Fruit fly (Drosophila melanogaster): ENCODE measurements around the gene Ir75c.

Ir75c gene

DNA sequence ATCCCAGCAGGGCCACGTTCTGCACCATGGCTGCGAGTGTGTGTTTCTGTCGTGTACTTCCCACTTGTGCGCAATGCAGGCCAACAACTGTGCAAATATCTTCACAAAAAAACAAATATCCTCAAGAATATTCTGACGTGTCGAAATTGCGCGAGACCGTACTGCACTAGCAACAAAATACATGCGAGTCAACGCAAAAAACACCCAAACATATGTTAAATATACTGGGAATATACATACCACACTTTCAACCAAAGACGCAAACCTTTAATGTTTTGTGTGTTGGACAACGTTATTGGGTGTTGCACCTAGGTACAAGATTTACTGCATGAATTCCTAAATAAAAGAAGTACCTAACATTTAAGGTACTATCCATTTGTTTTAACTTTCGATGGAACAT, 20.5 kb downstream of the Ir75c start, which contains the start of gene NUCB1 (continued):
- TF ChIP-seq Dad (GFP tag; optimal IDR thresholded peaks at IDR 0.05) (peak; percentile 46), Ptx1 (GFP tag; IDR thresholded peaks at IDR 0.05) (peak; percentile 38), CG15514 (GFP tag; optimal IDR thresholded peaks at IDR 0.05) (peak; percentile 83), CG10959 (GFP tag; IDR thresholded peaks at IDR 0.05) (no peak), BtbVII (GFP tag; optimal IDR thresholded peaks at IDR 0.05) (peak; percentile 34), CG6254 (GFP tag; optimal IDR thresholded peaks at IDR 0.05) (no peak), grau (tag; optimal IDR thresholded peaks at IDR 0.05) (no peak), Rx (GFP tag; IDR thresholded peaks at IDR 0.05) (no peak), D19A (tag; optimal IDR thresholded peaks at IDR 0.05) (no peak), CG32772 (GFP tag; IDR thresholded peaks at IDR 0.05) (no peak), ranshi (GFP tag; IDR thresholded peaks at IDR 0.05) (0 out of 2 replicates have a peak, but pooled peaks have one; percentile 14), aop (GFP tag; IDR thresholded peaks at IDR 0.05) (no peak), gt (GFP tag; IDR thresholded peaks at IDR 0.05) (no peak), Nf-YC (tag; optimal IDR thresholded peaks at IDR 0.05) (no peak), BEAF-32 (GFP tag; optimal IDR thresholded peaks at IDR 0.05) (peak; percentile 45), Atf3 (GFP tag; optimal IDR thresholded peaks at IDR 0.05) (no peak), CG15601 (tag; optimal IDR thresholded peaks at IDR 0.05) (no peak), chinmo (GFP tag; IDR thresholded peaks at IDR 0.05; ENCODE audit: partially characterized antibody) (no peak), CG2875 (GFP tag; optimal IDR thresholded peaks at IDR 0.05) (peak; percentile 17), CG30403 (GFP tag; optimal IDR thresholded peaks at IDR 0.05) (peak; percentile 29), pros (GFP tag; optimal IDR thresholded peaks at IDR 0.05) (no peak), nerfin-1 (tag; optimal IDR thresholded peaks at IDR 0.05) (peak; percentile 80), trh (GFP tag; optimal IDR thresholded peaks at IDR 0.05) (no peak), ham (GFP tag; IDR thresholded peaks at IDR 0.05) (no peak), CG4617 (GFP tag; optimal IDR thresholded peaks at IDR 0.05; ENCODE audit: borderline replicate concordance) (peak; percentile 94), CG8765 (GFP tag; IDR thresholded peaks at IDR 0.05) (no peak; the same call in 1 of the 2 replicates), CG7357 (GFP tag; IDR thresholded peaks at IDR 0.05) (no peak), CG10267 (tag; optimal IDR thresholded peaks at IDR 0.05) (peak; percentile 95), dimm (GFP tag; IDR thresholded peaks at IDR 0.05) (no peak), Ada2b (GFP tag; IDR thresholded peaks at IDR 0.05) (no peak), CG9817 (tag; optimal IDR thresholded peaks at IDR 0.05) (no peak), nmo (GFP tag; optimal IDR thresholded peaks at IDR 0.05) (peak; percentile 77), CG7745 (tag; optimal IDR thresholded peaks at IDR 0.05) (no peak), Hr78 (GFP tag; optimal IDR thresholded peaks at IDR 0.05) (no peak), NfI (GFP tag; optimal IDR thresholded peaks at IDR 0.05) (peak; percentile 64), ind (GFP tag; optimal IDR thresholded peaks at IDR 0.05) (peak; percentile 40), hbn (GFP tag; IDR thresholded peaks at IDR 0.05; ENCODE audit: partially characterized antibody) (no peak), zf30C (GFP tag; optimal IDR thresholded peaks at IDR 0.05) (no peak), jumu (GFP tag; optimal IDR thresholded peaks at IDR 0.05) (peak; percentile 8), CG10979 (tag; optimal IDR thresholded peaks at IDR 0.05) (peak; percentile 18), fu2 (GFP tag; optimal IDR thresholded peaks at IDR 0.05) (peak; percentile 48), CG12104 (GFP tag; optimal IDR thresholded peaks at IDR 0.05) (no peak), klu (GFP tag; IDR thresholded peaks at IDR 0.05) (no peak), CG1233 (GFP tag; optimal IDR thresholded peaks at IDR 0.05) (peak; percentile 8), CG12744 (GFP tag; optimal IDR thresholded peaks at IDR 0.05) (peak; percentile 47), CG12769 (tag; optimal IDR thresholded peaks at IDR 0.05) (no peak), CG7987 (GFP tag; optimal IDR thresholded peaks at IDR 0.05) (peak; percentile 16), nerfin-2 (GFP tag; IDR thresholded peaks at IDR 0.05; ENCODE audit: partially characterized antibody) (no peak), zfh2 (GFP tag; optimal IDR thresholded peaks at IDR 0.05) (peak; percentile 49), p53 (GFP tag; optimal IDR thresholded peaks at IDR 0.05) (no peak), CG4328 (GFP tag; optimal IDR thresholded peaks at IDR 0.05) (no peak)

Measured in whole organism, embryonic.